Fruit fly (Drosophila melanogaster) whole organism, embryonic: ENCODE data around the gene Muted.

ENCODE experiments used
- BEAF-32 ChIP-seq: fragments of 200-800 bp; sonication (Bioruptor generic); optimal IDR thresholded peaks from 3 replicates; lab custom pipeline; 2017; ENCODE audit warnings: missing biosample characterization, missing genetic modification characterization, mild to moderate bottlenecking, moderate library complexity, missing genetic modification reagents
- Bgb ChIP-seq: fragments of 200-800 bp; sonication (Bioruptor generic); IDR thresholded peaks from 2 replicates; pipeline ENCODE4 v1.3.6; 2022; ENCODE audit warnings: missing biosample characterization, missing genetic modification characterization; ENCODE audit not compliant: partially characterized antibody
- CG10267 ChIP-seq: fragments of 200-800 bp; sonication (Bioruptor generic); optimal IDR thresholded peaks from 2 replicates; lab custom pipeline; 2018; ENCODE audit warnings: missing biosample characterization, mild to moderate bottlenecking, missing genetic modification characterization, moderate library complexity
- CG11560 ChIP-seq: fragments of 200-800 bp; sonication (Bioruptor generic); IDR thresholded peaks from 3 replicates; pipeline ENCODE4 v1.3.6; 2022; ENCODE audit warnings: missing biosample characterization, missing genetic modification characterization
- CG11723 ChIP-seq: fragments of 200-800 bp; sonication (Bioruptor generic); optimal IDR thresholded peaks from 2 replicates; lab custom pipeline; 2017; ENCODE audit warnings: missing biosample characterization, mild to moderate bottlenecking, missing genetic modification characterization
- CG13287 ChIP-seq: fragments of 200-800 bp; sonication (Bioruptor generic); IDR thresholded peaks from 2 replicates; pipeline ENCODE4 v1.3.6; 2022; ENCODE audit warnings: missing biosample characterization, missing genetic modification characterization; ENCODE audit not compliant: partially characterized antibody
- CG13894 ChIP-seq: fragments of 200-800 bp; sonication (Bioruptor generic); optimal IDR thresholded peaks from 3 replicates; lab custom pipeline; 2018; ENCODE audit warnings: missing biosample characterization, mild to moderate bottlenecking, missing genetic modification characterization, moderate library complexity
- CG14860 ChIP-seq: fragments of 200-800 bp; sonication (Bioruptor generic); IDR thresholded peaks from 3 replicates; pipeline ENCODE4 v1.3.6; 2022; ENCODE audit warnings: missing biosample characterization, missing genetic modification characterization; ENCODE audit not compliant: partially characterized antibody
- CG16813 ChIP-seq: fragments of 200-800 bp; sonication (Bioruptor generic); IDR thresholded peaks from 3 replicates; pipeline ENCODE4 v1.3.6; 2022; ENCODE audit warnings: missing biosample characterization, missing genetic modification characterization; ENCODE audit not compliant: partially characterized antibody
- CG2116 ChIP-seq: fragments of 200-800 bp; sonication (Bioruptor generic); optimal IDR thresholded peaks from 3 replicates; lab custom pipeline; 2018; ENCODE audit warnings: missing biosample characterization, mild to moderate bottlenecking, missing genetic modification characterization
- CG2129 ChIP-seq: fragments of 200-800 bp; sonication (Bioruptor generic); IDR thresholded peaks from 2 replicates; pipeline ENCODE4 v1.3.6; 2022; ENCODE audit warnings: missing biosample characterization, missing genetic modification characterization; ENCODE audit not compliant: partially characterized antibody
- CG34224 ChIP-seq: fragments of 200-800 bp; sonication (Bioruptor generic); IDR thresholded peaks from 3 replicates; pipeline ENCODE4 v1.3.6; 2022; ENCODE audit warnings: missing biosample characterization, missing genetic modification characterization; ENCODE audit not compliant: partially characterized antibody
- CG3995 ChIP-seq: fragments of 200-800 bp; sonication (Bioruptor generic); optimal IDR thresholded peaks from 3 replicates; lab custom pipeline; 2016; ENCODE audit warnings: missing biosample characterization, missing genetic modification characterization
- CG6175 ChIP-seq: fragments of 200-800 bp; sonication (Bioruptor generic); IDR thresholded peaks from 3 replicates; pipeline ENCODE4 v1.3.6; 2022; ENCODE audit warnings: missing biosample characterization, missing genetic modification characterization
- CG6791 ChIP-seq: fragments of 200-800 bp; sonication (Bioruptor generic); IDR thresholded peaks from 3 replicates; pipeline ENCODE4 v1.3.6; 2022; ENCODE audit warnings: missing biosample characterization, missing genetic modification characterization; ENCODE audit not compliant: partially characterized antibody
- CTCF ChIP-seq: fragments of 200-800 bp; sonication (Bioruptor generic); optimal IDR thresholded peaks from 2 replicates; lab custom pipeline; 2017; ENCODE audit warnings: missing biosample characterization, mild to moderate bottlenecking, missing genetic modification characterization, moderate library complexity
- CoRest ChIP-seq: fragments of 200-800 bp; sonication (Bioruptor generic); optimal IDR thresholded peaks from 3 replicates; lab custom pipeline; 2018; ENCODE audit warnings: missing biosample characterization, mild to moderate bottlenecking, missing genetic modification characterization, moderate library complexity
- Dll ChIP-seq: fragments of 200-800 bp; sonication (Bioruptor generic); IDR thresholded peaks from 4 replicates; pipeline ENCODE4 v1.3.6; 2022; ENCODE audit warnings: missing biosample characterization, missing genetic modification characterization; ENCODE audit not compliant: partially characterized antibody
- Doc3 ChIP-seq: fragments of 200-800 bp; sonication (Bioruptor generic); IDR thresholded peaks from 3 replicates; pipeline ENCODE4 v1.3.6; 2022; ENCODE audit warnings: missing biosample characterization, missing genetic modification characterization; ENCODE audit not compliant: partially characterized antibody
- Dp ChIP-seq: fragments of 200-800 bp; sonication (Bioruptor generic); optimal IDR thresholded peaks from 2 replicates; lab custom pipeline; 2018; ENCODE audit warnings: missing biosample characterization, mild to moderate bottlenecking, missing genetic modification characterization, moderate library complexity
- Dref ChIP-seq: fragments of 200-800 bp; sonication (Bioruptor generic); IDR thresholded peaks from 2 replicates; pipeline ENCODE4 v1.3.6; 2022; ENCODE audit warnings: missing biosample characterization, missing genetic modification characterization
- HLH4C ChIP-seq: fragments of 200-800 bp; sonication (Bioruptor generic); IDR thresholded peaks from 3 replicates; pipeline ENCODE4 v1.3.6; 2022; ENCODE audit warnings: missing biosample characterization, missing genetic modification characterization; ENCODE audit not compliant: partially characterized antibody
- MBD-R2 ChIP-seq: fragments of 200-800 bp; sonication (Bioruptor generic); IDR thresholded peaks from 2 replicates; pipeline ENCODE4 v1.3.6; 2022; ENCODE audit warnings: missing biosample characterization, missing genetic modification characterization
- MESR4 ChIP-seq: fragments of 200-800 bp; sonication (Bioruptor generic); optimal IDR thresholded peaks from 2 replicates; lab custom pipeline; 2018; ENCODE audit warnings: missing biosample characterization, mild to moderate bottlenecking, missing genetic modification characterization, moderate library complexity
- Myb ChIP-seq: fragments of 200-800 bp; sonication (Bioruptor generic); optimal IDR thresholded peaks from 2 replicates; lab custom pipeline; 2016; ENCODE audit warnings: missing biosample characterization, missing genetic modification characterization
- Opbp ChIP-seq: fragments of 200-800 bp; sonication (Bioruptor generic); IDR thresholded peaks from 3 replicates; pipeline ENCODE4 v1.3.6; 2022; ENCODE audit warnings: missing biosample characterization, missing genetic modification characterization; ENCODE audit not compliant: partially characterized antibody
- Sry-δ ChIP-seq: fragments of 200-800 bp; sonication (Bioruptor generic); optimal IDR thresholded peaks from 2 replicates; lab custom pipeline; 2016; ENCODE audit warnings: missing biosample characterization, missing genetic modification characterization
- Vsx1 ChIP-seq: fragments of 200-800 bp; sonication (Bioruptor generic); optimal IDR thresholded peaks from 2 replicates; lab custom pipeline; 2017; ENCODE audit warnings: missing biosample characterization, mild to moderate bottlenecking, missing genetic modification characterization, missing genetic modification reagents
- amos ChIP-seq: fragments of 200-800 bp; sonication (Bioruptor generic); IDR thresholded peaks from 2 replicates; pipeline ENCODE4 v1.3.6; 2022; ENCODE audit warnings: missing biosample characterization, missing genetic modification characterization; ENCODE audit not compliant: partially characterized antibody
- ato ChIP-seq: fragments of 200-800 bp; sonication (Bioruptor generic); IDR thresholded peaks from 2 replicates; pipeline ENCODE4 v1.3.6; 2022; ENCODE audit warnings: missing biosample characterization, missing genetic modification characterization; ENCODE audit not compliant: partially characterized antibody
- bbx ChIP-seq: fragments of 200-800 bp; sonication (Bioruptor generic); IDR thresholded peaks from 2 replicates; pipeline ENCODE4 v1.3.6; 2022; ENCODE audit warnings: missing biosample characterization, missing genetic modification characterization; ENCODE audit not compliant: partially characterized antibody
- chinmo ChIP-seq: fragments of 200-800 bp; sonication (Bioruptor generic); IDR thresholded peaks from 4 replicates; pipeline ENCODE4 v1.3.6; 2022; ENCODE audit warnings: missing biosample characterization, missing genetic modification characterization; ENCODE audit not compliant: partially characterized antibody
- hb ChIP-seq: fragments of 200-800 bp; sonication (Bioruptor generic); IDR thresholded peaks from 3 replicates; pipeline ENCODE4 v1.3.6; 2022; ENCODE audit warnings: missing biosample characterization, missing genetic modification characterization; ENCODE audit not compliant: partially characterized antibody
- inv ChIP-seq: fragments of 200-800 bp; sonication (Bioruptor generic); IDR thresholded peaks from 2 replicates; pipeline ENCODE4 v1.3.6; 2022; ENCODE audit warnings: missing biosample characterization, missing genetic modification characterization; ENCODE audit not compliant: partially characterized antibody
- knrl ChIP-seq: fragments of 200-800 bp; sonication (Bioruptor generic); IDR thresholded peaks from 3 replicates; pipeline ENCODE4 v1.3.6; 2022; ENCODE audit warnings: missing biosample characterization, missing genetic modification characterization; ENCODE audit not compliant: partially characterized antibody
- nerfin-2 ChIP-seq: fragments of 200-800 bp; sonication (Bioruptor generic); IDR thresholded peaks from 2 replicates; pipeline ENCODE4 v1.3.6; 2022; ENCODE audit warnings: missing biosample characterization, missing genetic modification characterization; ENCODE audit not compliant: partially characterized antibody
- otp ChIP-seq: fragments of 200-800 bp; sonication (Bioruptor generic); IDR thresholded peaks from 3 replicates; pipeline ENCODE4, ENCODE4 v1.3.6; 2022; ENCODE audit warnings: missing biosample characterization, missing genetic modification characterization
- phol ChIP-seq: fragments of 200-800 bp; sonication (Bioruptor generic); optimal IDR thresholded peaks from 3 replicates; lab custom pipeline; 2018; ENCODE audit warnings: missing biosample characterization, mild to moderate bottlenecking, missing genetic modification characterization, moderate library complexity
- slou ChIP-seq: fragments of 200-800 bp; sonication (Bioruptor generic); optimal IDR thresholded peaks from 3 replicates; lab custom pipeline; 2016; ENCODE audit warnings: missing biosample characterization, missing genetic modification characterization
- sna ChIP-seq: fragments of 200-800 bp; sonication (Bioruptor generic); IDR thresholded peaks from 2 replicates; pipeline ENCODE4 v1.3.6; 2022; ENCODE audit warnings: missing biosample characterization, missing genetic modification characterization; ENCODE audit not compliant: partially characterized antibody
- stwl ChIP-seq: fragments of 200-800 bp; sonication (Bioruptor generic); optimal IDR thresholded peaks from 3 replicates; lab custom pipeline; 2018; ENCODE audit warnings: missing biosample characterization, mild to moderate bottlenecking, missing genetic modification characterization, moderate library complexity
- tna ChIP-seq: fragments of 200-800 bp; sonication (Bioruptor generic); IDR thresholded peaks from 2 replicates; pipeline ENCODE4 v1.3.6; 2022; ENCODE audit warnings: missing biosample characterization, missing genetic modification characterization; ENCODE audit not compliant: partially characterized antibody
- usp ChIP-seq: fragments of >200 bp; optimal IDR thresholded peaks from 2 replicates; lab custom pipeline; 2017; ENCODE audit warnings: missing biosample characterization, missing genetic modification characterization
- vnd ChIP-seq: fragments of 200-800 bp; sonication (Bioruptor generic); IDR thresholded peaks from 3 replicates; pipeline ENCODE4 v1.3.6; 2022; ENCODE audit warnings: missing biosample characterization, missing genetic modification characterization; ENCODE audit not compliant: partially characterized antibody
- z ChIP-seq: fragments of 200-800 bp; sonication (Bioruptor generic); IDR thresholded peaks from 3 replicates; pipeline ENCODE4 v1.3.6; 2022; ENCODE audit warnings: missing biosample characterization, missing genetic modification characterization
- zen2 ChIP-seq: fragments of 200-800 bp; sonication (Bioruptor generic); IDR thresholded peaks from 3 replicates; pipeline ENCODE4 v1.3.6; 2022; ENCODE audit warnings: missing biosample characterization, missing genetic modification characterization; ENCODE audit not compliant: partially characterized antibody
- zf30C ChIP-seq: fragments of 200-800 bp; sonication (Bioruptor generic); optimal IDR thresholded peaks from 3 replicates; lab custom pipeline; 2018; ENCODE audit warnings: missing biosample characterization, mild to moderate bottlenecking, missing genetic modification characterization

Muted gene

dm6 chr3R:22375674-22376073 is 13.3 kb downstream of the Muted start, which contains the start of gene CG18596 (continued):
- TF ChIP-seq knrl (GFP tag; lab: Robert Waterston, UW), result peak; percentile 94
- peak; percentile 86; the same call in 2 of the 3 replicates for TF ChIP-seq Opbp (GFP tag; lab: Robert Waterston, UW)
- TF ChIP-seq ato, result peak; percentile 84
- peak; percentile 78 for TF ChIP-seq Sry-δ
- TF ChIP-seq Dp, result peak; percentile 80
- TF ChIP-seq CTCF, result peak; percentile 20
- TF ChIP-seq inv (GFP tag; lab: Robert Waterston, UW), result peak; percentile 88
- peak; percentile 98 for TF ChIP-seq CG13287 (GFP tag; lab: Robert Waterston, UW)
- TF ChIP-seq amos (GFP tag; lab: Robert Waterston, UW), result peak; percentile 88
- peak; percentile 88 for TF ChIP-seq tna (GFP tag; lab: Robert Waterston, UW)
- TF ChIP-seq z (GFP tag; lab: Robert Waterston, UW), result 0 out of 3 replicates have a peak, but pooled peaks have one; percentile 5
- peak; percentile 64 for TF ChIP-seq Dref (GFP tag; lab: Robert Waterston, UW)
- TF ChIP-seq CG34224 (GFP tag; lab: Robert Waterston, UW), result peak; percentile 97
- TF ChIP-seq CG13894 (tag; lab: Kevin White, UChicago), result no peak
- peak; percentile 42; the same call in 2 of the 4 replicates for TF ChIP-seq chinmo (GFP tag; lab: Robert Waterston, UW)
- TF ChIP-seq Bgb, result peak; percentile 87
- peak; percentile 96 for TF ChIP-seq Doc3 (GFP tag; lab: Robert Waterston, UW)
- peak; percentile 35 for TF ChIP-seq CoRest (tag; lab: Kevin White, UChicago)
- TF ChIP-seq vnd (GFP tag; lab: Robert Waterston, UW), result peak; percentile 92
- peak; percentile 92 for TF ChIP-seq zen2
- TF ChIP-seq CG10267 (tag; lab: Kevin White, UChicago), result peak; percentile 33
- peak; percentile 10 for TF ChIP-seq CG3995 (GFP tag; lab: Kevin White, UChicago)
- peak; percentile 67 for TF ChIP-seq phol (tag; lab: Kevin White, UChicago)
- peak; percentile 95 for TF ChIP-seq CG2129
- TF ChIP-seq nerfin-2 (GFP tag; lab: Robert Waterston, UW), result peak; percentile 91
- TF ChIP-seq Myb (GFP tag; lab: Kevin White, UChicago), result peak; percentile 56
- no peak for TF ChIP-seq CG6175 (GFP tag; lab: Robert Waterston, UW)
- peak; percentile 75 for TF ChIP-seq stwl
- TF ChIP-seq hb (GFP tag; lab: Robert Waterston, UW), result peak; percentile 78
- TF ChIP-seq BEAF-32 (GFP tag; lab: Kevin White, UChicago), result peak; percentile 88
- no peak for TF ChIP-seq zf30C
- peak; percentile 92 for TF ChIP-seq CG16813 (GFP tag; lab: Robert Waterston, UW)
- no peak for TF ChIP-seq CG11560 (tag; lab: Robert Waterston, UW)
- peak; percentile 95 for TF ChIP-seq CG14860 (GFP tag; lab: Robert Waterston, UW)
- peak; percentile 94 for TF ChIP-seq CG2116
- TF ChIP-seq MBD-R2 (GFP tag; lab: Robert Waterston, UW), result peak; percentile 52; the same call in 1 of the 2 replicates
- TF ChIP-seq MESR4 (GFP tag; lab: Kevin White, UChicago), result peak; percentile 60
- TF ChIP-seq HLH4C (GFP tag; lab: Robert Waterston, UW), result peak; percentile 90

- TF ChIP-seq nerfin-2 (GFP tag; lab: Robert Waterston, UW) (peak; percentile 58), MBD-R2 (GFP tag; lab: Robert Waterston, UW) (peak; percentile 53), CG34224 (GFP tag; lab: Robert Waterston, UW) (peak; percentile 53; the same call in 1 of the 3 replicates), usp (no peak), CG11723 (no peak), bbx (peak; percentile 61), Dp (peak; percentile 79), CG6791 (GFP tag; lab: Robert Waterston, UW) (peak; percentile 23; the same call in 1 of the 3 replicates), otp (GFP tag; lab: Robert Waterston, UW) (no peak), stwl (peak; percentile 48), Doc3 (GFP tag; lab: Robert Waterston, UW) (0 out of 3 replicates have a peak, but pooled peaks have one; percentile 19), Vsx1 (no peak), Dll (GFP tag; lab: Robert Waterston, UW) (peak; percentile 71; the same call in 3 of the 4 replicates), sna (GFP tag; lab: Robert Waterston, UW) (peak; percentile 47), slou (no peak)
These were observed 17.5 kb downstream of the Muted start, which contains the start of gene CG34149 for dm6 chr3R:22379942-22380341. CG34149 (plus strand) TSS chr3R:22380128.
